Worm (Caenorhabditis elegans) whole organism, early embryonic: ENCODE data around the gene nhr-93.

Experiments
- B0310.2 ChIP-seq: sonication (generic microtip); optimal IDR thresholded peaks from 2 replicates; lab custom pipeline; 2016; ENCODE audit warnings: mild to moderate bottlenecking, missing genetic modification characterization, missing compliant biosample characterization
- F13C5.2 ChIP-seq: sonication (generic microtip); optimal IDR thresholded peaks from 2 replicates; lab custom pipeline; 2017; ENCODE audit warnings: mild to moderate bottlenecking, missing genetic modification characterization, inconsistent platforms, missing compliant biosample characterization
- aly-1 ChIP-seq: sonication (generic microtip); optimal IDR thresholded peaks from 2 replicates; lab custom pipeline; 2016; ENCODE audit warnings: missing genetic modification characterization, missing compliant biosample characterization
- ama-1 ChIP-seq: fragments of 150-350 bp; optimal IDR thresholded peaks from 2 replicates; lab custom pipeline; 2014
- ceh-13 ChIP-seq: fragments of 200-800 bp; sonication (Bioruptor generic); optimal IDR thresholded peaks from 2 replicates; lab custom pipeline; 2018; ENCODE audit warnings: mild to moderate bottlenecking, missing genetic modification characterization, missing compliant biosample characterization
- ceh-36 ChIP-seq: sonication (generic microtip); optimal IDR thresholded peaks from 2 replicates; lab custom pipeline; 2016; ENCODE audit warnings: missing genetic modification characterization, inconsistent platforms, missing compliant biosample characterization
- ets-7 ChIP-seq: sonication (generic microtip); optimal IDR thresholded peaks from 2 replicates; lab custom pipeline; 2016; ENCODE audit warnings: missing genotype, missing genetic modification characterization, missing compliant biosample characterization
- flt-1 ChIP-seq: fragments of 200-800 bp; sonication (Bioruptor generic); IDR thresholded peaks from 2 replicates; pipeline ENCODE4 v1.3.6; 2022; ENCODE audit warnings: missing genetic modification characterization, missing compliant biosample characterization
- hmbx-1 ChIP-seq: sonication (generic microtip); optimal IDR thresholded peaks from 2 replicates; lab custom pipeline; 2016; ENCODE audit warnings: mild to moderate bottlenecking, missing genetic modification characterization, missing compliant biosample characterization
- hmg-4 ChIP-seq: fragments of 200-800 bp; sonication (Bioruptor generic); optimal IDR thresholded peaks from 2 replicates; lab custom pipeline; 2018; ENCODE audit warnings: mild to moderate bottlenecking, missing genetic modification characterization, missing compliant biosample characterization
- hnd-1 ChIP-seq: sonication (generic microtip); optimal IDR thresholded peaks from 2 replicates; lab custom pipeline; 2016; ENCODE audit warnings: missing genetic modification characterization, missing compliant biosample characterization
- pes-1 ChIP-seq: fragments of 200-800 bp; sonication (Bioruptor generic); IDR thresholded peaks from 2 replicates; pipeline ENCODE4 v1.3.6; 2022; ENCODE audit warnings: missing genetic modification reagents, missing genetic modification characterization, missing compliant biosample characterization
- scrt-1 ChIP-seq: fragments of 200-800 bp; sonication (Bioruptor generic); IDR thresholded peaks from 2 replicates; pipeline ENCODE4 v1.3.6; 2022; ENCODE audit warnings: missing genetic modification characterization, missing compliant biosample characterization
- sea-1 ChIP-seq: fragments of 200-800 bp; sonication (Bioruptor generic); conservative IDR thresholded peaks from 2 replicates; pipeline ENCODE4 v1.3.6; 2022; ENCODE audit warnings: missing genetic modification characterization, missing compliant biosample characterization
- tbx-11 ChIP-seq: fragments of 200-800 bp; sonication (Bioruptor generic); IDR thresholded peaks from 2 replicates; pipeline ENCODE4 v1.3.6; 2022; ENCODE audit warnings: missing genetic modification characterization, missing compliant biosample characterization
- tbx-37 ChIP-seq: fragments of 200-800 bp; sonication (Bioruptor generic); conservative IDR thresholded peaks from 2 replicates; pipeline ENCODE4 v1.3.6; 2022; ENCODE audit warnings: missing genetic modification reagents, missing genetic modification characterization, missing compliant biosample characterization
- tra-4 ChIP-seq: sonication (generic microtip); optimal IDR thresholded peaks from 2 replicates; lab custom pipeline; 2017; ENCODE audit warnings: missing genetic modification characterization, missing compliant biosample characterization

nhr-93 gene

ce11 chrV:3538307-3538706, at the start of gene nhr-93:
Gene nhr-93, minus strand, starts transcription at chrV:3538407.
- no peak for TF ChIP-seq hmg-4

ce11 chrV:3587633-3588032, 49.4 kb upstream of the nhr-93 start:
- TF ChIP-seq hmbx-1 (tag; lab: Kevin White, UChicago): no peak
- TF ChIP-seq ceh-36: peak; percentile 60
- no peak for TF ChIP-seq tbx-37 (GFP tag; lab: Robert Waterston, UW)
- TF ChIP-seq ama-1 (lab: Kevin White, UChicago): no peak
- peak; percentile 59 for TF ChIP-seq F13C5.2 (tag; lab: Kevin White, UChicago)
- TF ChIP-seq ets-7 (tag; lab: Kevin White, UChicago): no peak
- TF ChIP-seq scrt-1 (GFP tag; lab: Robert Waterston, UW): peak; percentile 45; the same call in 1 of the 2 replicates
- no peak for TF ChIP-seq aly-1 (tag; lab: Kevin White, UChicago)
- TF ChIP-seq pes-1 (GFP tag; lab: Robert Waterston, UW): peak; percentile 84
- TF ChIP-seq ceh-13 (GFP tag; lab: Kevin White, UChicago): no peak
- no peak; the same call in 1 of the 2 replicates for TF ChIP-seq flt-1 (GFP tag; lab: Robert Waterston, UW)
- peak; percentile 28 for TF ChIP-seq hnd-1 (tag; lab: Kevin White, UChicago)
- no peak for TF ChIP-seq tra-4 (tag; lab: Kevin White, UChicago)
- TF ChIP-seq tbx-11 (GFP tag; lab: Robert Waterston, UW): peak; percentile 55; the same call in 1 of the 2 replicates
- peak; percentile 52 for TF ChIP-seq B0310.2 (tag; lab: Kevin White, UChicago)
- peak; percentile 61 for TF ChIP-seq hmg-4
- TF ChIP-seq sea-1 (GFP tag; lab: Robert Waterston, UW): peak; percentile 68; the same call in 1 of the 2 replicates

ce11 chrV:3586014-3586689, 47.9 kb upstream of the nhr-93 start, which contains the start of the genes rpl-11.1 and T22F3.2:
Gene rpl-11.1, minus strand, starts transcription at chrV:3586064.
Gene T22F3.2, plus strand, starts transcription at chrV:3586639.
- TF ChIP-seq hmg-4 (peak; percentile 6), sea-1 (GFP tag; lab: Robert Waterston, UW) (no peak)

ce11 chrV:3585011-3585410, 46.8 kb upstream of the nhr-93 start:
- no peak for TF ChIP-seq aly-1 (tag; lab: Kevin White, UChicago)
- TF ChIP-seq hnd-1 (tag; lab: Kevin White, UChicago): no peak
- TF ChIP-seq ets-7 (tag; lab: Kevin White, UChicago): no peak
- no peak for TF ChIP-seq scrt-1 (GFP tag; lab: Robert Waterston, UW)
- no peak for TF ChIP-seq ceh-36
- no peak for TF ChIP-seq tbx-37 (GFP tag; lab: Robert Waterston, UW)
- no peak for TF ChIP-seq B0310.2 (tag; lab: Kevin White, UChicago)
- no peak for TF ChIP-seq hmg-4
- TF ChIP-seq flt-1 (GFP tag; lab: Robert Waterston, UW): no peak
- no peak for TF ChIP-seq sea-1 (GFP tag; lab: Robert Waterston, UW)
- no peak for TF ChIP-seq pes-1 (GFP tag; lab: Robert Waterston, UW)
- TF ChIP-seq ama-1 (lab: Kevin White, UChicago): no peak
- no peak for TF ChIP-seq tra-4 (tag; lab: Kevin White, UChicago)
- TF ChIP-seq hmbx-1 (tag; lab: Kevin White, UChicago): no peak

ce11 chrV:3583622-3584021, 45.4 kb upstream of the nhr-93 start:
- TF ChIP-seq aly-1 (tag; lab: Kevin White, UChicago): no peak
- TF ChIP-seq tbx-37 (GFP tag; lab: Robert Waterston, UW): no peak
- no peak for TF ChIP-seq pes-1 (GFP tag; lab: Robert Waterston, UW)
- no peak for TF ChIP-seq ets-7 (tag; lab: Kevin White, UChicago)
- TF ChIP-seq hmbx-1 (tag; lab: Kevin White, UChicago): no peak
- TF ChIP-seq ceh-36: no peak
- TF ChIP-seq flt-1 (GFP tag; lab: Robert Waterston, UW): no peak
- TF ChIP-seq F13C5.2 (tag; lab: Kevin White, UChicago): no peak
- no peak for TF ChIP-seq hnd-1 (tag; lab: Kevin White, UChicago)
- TF ChIP-seq tbx-11 (GFP tag; lab: Robert Waterston, UW): no peak
- TF ChIP-seq ceh-13 (GFP tag; lab: Kevin White, UChicago): no peak
- no peak for TF ChIP-seq hmg-4
- no peak for TF ChIP-seq sea-1 (GFP tag; lab: Robert Waterston, UW)
- TF ChIP-seq ama-1 (lab: Kevin White, UChicago): no peak
- no peak for TF ChIP-seq scrt-1 (GFP tag; lab: Robert Waterston, UW)
- no peak for TF ChIP-seq B0310.2 (tag; lab: Kevin White, UChicago)
- TF ChIP-seq tra-4 (tag; lab: Kevin White, UChicago): no peak

ce11 chrV:3582671-3583070, 44.5 kb upstream of the nhr-93 start:
- no peak for TF ChIP-seq tbx-37 (GFP tag; lab: Robert Waterston, UW)
- no peak for TF ChIP-seq ceh-36
- TF ChIP-seq pes-1 (GFP tag; lab: Robert Waterston, UW): no peak
- no peak for TF ChIP-seq ets-7 (tag; lab: Kevin White, UChicago)
- no peak for TF ChIP-seq hmbx-1 (tag; lab: Kevin White, UChicago)

- TF ChIP-seq hmbx-1 (tag; lab: Kevin White, UChicago): no peak
- 0 out of 2 replicates have a peak, but pooled peaks have one; percentile 9 for TF ChIP-seq pes-1 (GFP tag; lab: Robert Waterston, UW)
- no peak for TF ChIP-seq hnd-1 (tag; lab: Kevin White, UChicago)
These were observed 43.9 kb upstream of the nhr-93 start for ce11 chrV:3582086-3582485.

ce11 chrV:3581643-3582042, 43.4 kb upstream of the nhr-93 start:
- no peak for TF ChIP-seq tra-4 (tag; lab: Kevin White, UChicago)
- no peak for TF ChIP-seq ama-1 (lab: Kevin White, UChicago)
- no peak for TF ChIP-seq scrt-1 (GFP tag; lab: Robert Waterston, UW)
- no peak for TF ChIP-seq flt-1 (GFP tag; lab: Robert Waterston, UW)
- TF ChIP-seq ceh-13 (GFP tag; lab: Kevin White, UChicago): no peak
- TF ChIP-seq aly-1 (tag; lab: Kevin White, UChicago): no peak
- TF ChIP-seq sea-1 (GFP tag; lab: Robert Waterston, UW): no peak
- TF ChIP-seq tbx-11 (GFP tag; lab: Robert Waterston, UW): no peak
- TF ChIP-seq tbx-37 (GFP tag; lab: Robert Waterston, UW): no peak
- TF ChIP-seq pes-1 (GFP tag; lab: Robert Waterston, UW): no peak
- TF ChIP-seq F13C5.2 (tag; lab: Kevin White, UChicago): no peak
- no peak for TF ChIP-seq hnd-1 (tag; lab: Kevin White, UChicago)
- TF ChIP-seq ceh-36: no peak
- TF ChIP-seq hmg-4: no peak
- no peak for TF ChIP-seq hmbx-1 (tag; lab: Kevin White, UChicago)
- no peak for TF ChIP-seq ets-7 (tag; lab: Kevin White, UChicago)
- no peak for TF ChIP-seq B0310.2 (tag; lab: Kevin White, UChicago)
